Worm (Caenorhabditis elegans) whole organism, young adult: Measurements from ENCODE around the gene C55B6.4.

Experiments used
- B0261.1 ChIP-seq: sonication (generic microtip); optimal IDR thresholded peaks from 2 replicates; lab custom pipeline; 2016; ENCODE audit warnings: mild to moderate bottlenecking, missing genetic modification characterization, moderate library complexity, missing compliant biosample characterization
- C06A6.2 ChIP-seq: fragments of 200-800 bp; sonication (Bioruptor generic); conservative IDR thresholded peaks from 2 replicates; pipeline ENCODE4 v1.3.6; 2022; ENCODE audit warnings: missing genetic modification characterization, missing compliant biosample characterization
- F10E7.11 ChIP-seq: sonication (generic microtip); optimal IDR thresholded peaks from 2 replicates; lab custom pipeline; 2017; ENCODE audit warnings: mild to moderate bottlenecking, missing genetic modification characterization, moderate library complexity, missing compliant biosample characterization
- F39B2.1 ChIP-seq: fragments of 200-800 bp; sonication (Bioruptor generic); IDR thresholded peaks from 2 replicates; pipeline ENCODE4 v1.3.6; 2022; ENCODE audit warnings: missing genetic modification reagents, missing genetic modification characterization, missing compliant biosample characterization
- F55B11.4 ChIP-seq: sonication (generic microtip); optimal IDR thresholded peaks from 2 replicates; lab custom pipeline; 2016; ENCODE audit warnings: missing compliant biosample characterization, missing genetic modification characterization, borderline replicate concordance; ENCODE audit not compliant: insufficient read depth
- F57A8.1 ChIP-seq: fragments of 200-800 bp; sonication (Bioruptor generic); optimal IDR thresholded peaks from 2 replicates; lab custom pipeline; 2018; ENCODE audit warnings: mild to moderate bottlenecking, missing genetic modification characterization, moderate library complexity, missing compliant biosample characterization
- Y56A3A.18 ChIP-seq: fragments of 200-800 bp; sonication (Bioruptor generic); IDR thresholded peaks from 2 replicates; pipeline ENCODE4 v1.3.6; 2022; ENCODE audit warnings: missing genetic modification reagents, missing genetic modification characterization, missing compliant biosample characterization
- Y67H2A.10 ChIP-seq: fragments of 200-800 bp; sonication (Bioruptor generic); conservative IDR thresholded peaks from 2 replicates; pipeline ENCODE4 v1.3.6; 2022; ENCODE audit warnings: missing genetic modification reagents, missing genetic modification characterization, missing compliant biosample characterization
- akir-1 ChIP-seq: fragments of 200-800 bp; sonication (Bioruptor generic); optimal IDR thresholded peaks from 2 replicates; lab custom pipeline; 2018; ENCODE audit warnings: mild to moderate bottlenecking, missing genetic modification characterization, moderate library complexity, missing compliant biosample characterization
- ceh-58 ChIP-seq: fragments of 200-800 bp; sonication (Bioruptor generic); IDR thresholded peaks from 2 replicates; pipeline ENCODE4 v1.3.6; 2022; ENCODE audit warnings: missing genetic modification characterization, missing compliant biosample characterization
- dox-1 ChIP-seq: fragments of 200-800 bp; sonication (Bioruptor generic); IDR thresholded peaks from 2 replicates; pipeline ENCODE4 v1.3.6; 2022; ENCODE audit warnings: missing genetic modification reagents, missing genetic modification characterization, missing compliant biosample characterization
- egrh-3 ChIP-seq: fragments of 200-800 bp; sonication (Bioruptor generic); IDR thresholded peaks from 2 replicates; pipeline ENCODE4 v1.3.6; 2022; ENCODE audit warnings: missing genetic modification reagents, missing genetic modification characterization, missing compliant biosample characterization
- ekl-4 ChIP-seq: fragments of 200-800 bp; sonication (Bioruptor generic); IDR thresholded peaks from 2 replicates; pipeline ENCODE4 v1.3.6; 2022; ENCODE audit warnings: missing genetic modification reagents, missing genetic modification characterization, missing compliant biosample characterization
- gei-17 ChIP-seq: fragments of 200-800 bp; sonication (Bioruptor generic); optimal IDR thresholded peaks from 2 replicates; lab custom pipeline; 2018; ENCODE audit warnings: mild to moderate bottlenecking, missing genetic modification characterization, missing compliant biosample characterization
- him-1 ChIP-seq: sonication (generic microtip); optimal IDR thresholded peaks from 2 replicates; lab custom pipeline; 2016; ENCODE audit warnings: missing genotype, missing genetic modification reagents, missing genetic modification characterization, missing compliant biosample characterization
- let-526 ChIP-seq: fragments of 200-800 bp; sonication (Bioruptor generic); IDR thresholded peaks from 2 replicates; pipeline ENCODE4 v1.3.6; 2022; ENCODE audit warnings: missing genetic modification reagents, missing genetic modification characterization, missing compliant biosample characterization
- let-607 ChIP-seq, 2 experiments: fragments of 200-800 bp in 1 of 2; sonication (Bioruptor generic) in 1 of 2; sonication (generic microtip) in 1 of 2; optimal IDR thresholded peaks; 2 replicates each; lab custom pipeline; 2016 to 2018; ENCODE audit warnings: mild to moderate bottlenecking in 2 of 2, missing compliant biosample characterization in 2 of 2, missing genetic modification characterization in 2 of 2, moderate library complexity in 2 of 2, missing genotype in 1 of 2
- lin-35 ChIP-seq, 3 experiments: fragments of 150-350 bp in 2 of 3; sonication (generic microtip) in 1 of 3; optimal IDR thresholded peaks; 2 replicates each; lab custom pipeline; 2014 to 2018; ENCODE audit warnings: missing biosample characterization in 3 of 3, missing genetic modification characterization in 3 of 3, missing genetic modification reagents in 3 of 3
- lir-1 ChIP-seq: fragments of 200-800 bp; sonication (Bioruptor generic); conservative IDR thresholded peaks from 2 replicates; pipeline ENCODE4 v1.3.6; 2022; ENCODE audit warnings: missing genetic modification reagents, missing genetic modification characterization, missing compliant biosample characterization
- madf-10 ChIP-seq: sonication (generic microtip); optimal IDR thresholded peaks from 2 replicates; lab custom pipeline; 2016; ENCODE audit warnings: mild to moderate bottlenecking, missing genetic modification characterization, missing compliant biosample characterization
- madf-8 ChIP-seq: fragments of 200-800 bp; sonication (Bioruptor generic); conservative IDR thresholded peaks from 2 replicates; pipeline ENCODE4 v1.3.6; 2022; ENCODE audit warnings: missing genetic modification reagents, missing genetic modification characterization, missing compliant biosample characterization
- rcor-1 ChIP-seq: fragments of 200-800 bp; sonication (Bioruptor generic); IDR thresholded peaks from 2 replicates; pipeline ENCODE4 v1.3.6; 2022; ENCODE audit warnings: missing genetic modification reagents, missing genetic modification characterization, missing compliant biosample characterization
- rec-8 ChIP-seq, 2 experiments: sonication (generic microtip); optimal IDR thresholded peaks; 2 replicates each; lab custom pipeline; 2016; ENCODE audit warnings: mild to moderate bottlenecking in 2 of 2, missing genetic modification characterization in 2 of 2, missing genetic modification reagents in 2 of 2, missing genotype in 2 of 2, missing biosample characterization in 1 of 2, missing compliant biosample characterization in 1 of 2, moderate library complexity in 1 of 2
- repo-1 ChIP-seq: sonication (generic microtip); optimal IDR thresholded peaks from 2 replicates; lab custom pipeline; 2017; ENCODE audit warnings: mild to moderate bottlenecking, missing genetic modification characterization, missing compliant biosample characterization
- snpc-1.1 ChIP-seq: sonication (generic microtip); optimal IDR thresholded peaks from 2 replicates; lab custom pipeline; 2017; ENCODE audit warnings: missing genetic modification characterization, mild to moderate bottlenecking, missing compliant biosample characterization, antibody characterized with exemption, moderate library complexity, missing genotype, missing genetic modification reagents; ENCODE audit not compliant: insufficient read depth
- snpc-4 ChIP-seq, 5 experiments: fragments of 150-350 bp in 1 of 5; sonication (generic microtip) in 4 of 5; optimal IDR thresholded peaks; 2 replicates each; lab custom pipeline; 2014 to 2018; ENCODE audit warnings: missing genetic modification characterization in 5 of 5, missing biosample characterization in 3 of 5, antibody characterized with exemption in 2 of 5, mild to moderate bottlenecking in 2 of 5, missing compliant biosample characterization in 2 of 5, missing genotype in 2 of 5, moderate library complexity in 2 of 5, missing genetic modification reagents in 1 of 5
- somi-1 ChIP-seq: fragments of 200-800 bp; sonication (Bioruptor generic); optimal IDR thresholded peaks from 2 replicates; lab custom pipeline; 2018; ENCODE audit warnings: mild to moderate bottlenecking, missing genetic modification characterization, missing compliant biosample characterization
- unc-130 ChIP-seq: sonication (generic microtip); optimal IDR thresholded peaks from 2 replicates; lab custom pipeline; 2016; ENCODE audit warnings: missing genetic modification reagents, missing genetic modification characterization, missing compliant biosample characterization
- xnd-1 ChIP-seq: sonication (generic microtip); optimal IDR thresholded peaks from 2 replicates; lab custom pipeline; 2016; ENCODE audit warnings: missing genotype, missing genetic modification reagents, missing genetic modification characterization, missing compliant biosample characterization
- zfh-2 ChIP-seq: fragments of 200-800 bp; sonication (Bioruptor generic); conservative IDR thresholded peaks from 2 replicates; pipeline ENCODE4 v1.3.6; 2022; ENCODE audit warnings: missing genetic modification reagents, missing genetic modification characterization, missing compliant biosample characterization
- zim-3 ChIP-seq: sonication (generic microtip); optimal IDR thresholded peaks from 2 replicates; lab custom pipeline; 2017; ENCODE audit warnings: mild to moderate bottlenecking, missing genetic modification characterization, moderate library complexity, missing compliant biosample characterization
- ztf-22 ChIP-seq: fragments of 200-800 bp; sonication (Bioruptor generic); optimal IDR thresholded peaks from 2 replicates; lab custom pipeline; 2018; ENCODE audit warnings: mild to moderate bottlenecking, missing genetic modification characterization, moderate library complexity, missing compliant biosample characterization
- ztf-3 ChIP-seq: fragments of 200-800 bp; sonication (Bioruptor generic); optimal IDR thresholded peaks from 2 replicates; lab custom pipeline; 2018; ENCODE audit warnings: mild to moderate bottlenecking, missing genetic modification characterization, missing compliant biosample characterization

C55B6.4 gene

ce11 chrX:7217704-7218479 lies 30.4 kb upstream of the C55B6.4 start, which contains the start of gene syd-9 (continued):
- no peak for TF ChIP-seq madf-10
- TF ChIP-seq, all 124 proteins: peak for 9

ce11 chrX:7211405-7211804 lies 23.9 kb upstream of the C55B6.4 start, which contains the start of gene spp-22:
Gene spp-22, plus strand, starts transcription at chrX:7211705.
- no peak for TF ChIP-seq F39B2.1 (GFP tag; lab: Robert Waterston, UW)
- no peak for TF ChIP-seq madf-10
- TF ChIP-seq F55B11.4 (tag; lab: Kevin White, UChicago), result no peak
- TF ChIP-seq repo-1 (tag; lab: Kevin White, UChicago), result no peak
- TF ChIP-seq lin-35 (GFP tag; optimal IDR thresholded peaks at IDR 0.05; lab: Kevin White, UChicago), result no peak
- no peak for TF ChIP-seq B0261.1 (tag; lab: Kevin White, UChicago)
- no peak for TF ChIP-seq ceh-58 (GFP tag; lab: Robert Waterston, UW)

ce11 chrX:7210467-7211107 lies 23.1 kb upstream of the C55B6.4 start:
- no peak for TF ChIP-seq xnd-1 (tag; lab: Kevin White, UChicago)
- TF ChIP-seq egrh-3, result no peak
- no peak for TF ChIP-seq let-526 (GFP tag; lab: Robert Waterston, UW)
- TF ChIP-seq lin-35 (GFP tag; optimal IDR thresholded peaks at IDR 0.05; lab: Kevin White, UChicago), result no peak
- no peak for TF ChIP-seq snpc-1.1
- TF ChIP-seq, all 124 proteins: peak for 0

- TF ChIP-seq zim-3 (tag; lab: Kevin White, UChicago) (no peak), zfh-2 (GFP tag; lab: Robert Waterston, UW) (no peak), F57A8.1 (GFP tag; lab: Kevin White, UChicago) (no peak), gei-17 (GFP tag; lab: Kevin White, UChicago) (no peak), dox-1 (GFP tag; lab: Robert Waterston, UW) (no peak), ztf-3 (no peak), ekl-4 (GFP tag; lab: Robert Waterston, UW) (no peak), unc-130 (GFP tag; lab: Kevin White, UChicago) (no peak), ztf-22 (GFP tag; lab: Kevin White, UChicago) (no peak), madf-8 (GFP tag; lab: Robert Waterston, UW) (no peak), Y67H2A.10 (GFP tag; lab: Robert Waterston, UW) (no peak), repo-1 (tag; lab: Kevin White, UChicago) (no peak), rec-8 (tag; optimal IDR thresholded peaks at IDR 0.05; lab: Kevin White, UChicago) (no peak), rcor-1 (GFP tag; lab: Robert Waterston, UW) (no peak), C06A6.2 (no peak), let-607 (tag; optimal IDR thresholded peaks at IDR 0.05; lab: Kevin White, UChicago) (no peak), F10E7.11 (tag; lab: Kevin White, UChicago) (no peak), somi-1 (GFP tag; lab: Kevin White, UChicago) (no peak)
Measured at ce11 chrX:7209151-7209550, 21.6 kb upstream of the C55B6.4 start.

ce11 chrX:7206419-7206818 lies 18.9 kb upstream of the C55B6.4 start, which contains the start of gene ZK867.2:
Gene ZK867.2, plus strand, starts transcription at chrX:7206719.
- TF ChIP-seq lir-1 (no peak), snpc-4 (GFP tag; optimal IDR thresholded peaks at IDR 0.05; lab: Kevin White, UChicago) (no peak), snpc-4 (tag; optimal IDR thresholded peaks at IDR 0.05; lab: Kevin White, UChicago) (no peak), Y56A3A.18 (no peak), akir-1 (GFP tag; lab: Kevin White, UChicago) (no peak), him-1 (tag; lab: Kevin White, UChicago) (no peak)
- TF ChIP-seq, all 124 proteins: peak for 0
